Worm (Caenorhabditis elegans): Measurements from ENCODE around the gene unc-80.

The unc-80 gene

DNA sequence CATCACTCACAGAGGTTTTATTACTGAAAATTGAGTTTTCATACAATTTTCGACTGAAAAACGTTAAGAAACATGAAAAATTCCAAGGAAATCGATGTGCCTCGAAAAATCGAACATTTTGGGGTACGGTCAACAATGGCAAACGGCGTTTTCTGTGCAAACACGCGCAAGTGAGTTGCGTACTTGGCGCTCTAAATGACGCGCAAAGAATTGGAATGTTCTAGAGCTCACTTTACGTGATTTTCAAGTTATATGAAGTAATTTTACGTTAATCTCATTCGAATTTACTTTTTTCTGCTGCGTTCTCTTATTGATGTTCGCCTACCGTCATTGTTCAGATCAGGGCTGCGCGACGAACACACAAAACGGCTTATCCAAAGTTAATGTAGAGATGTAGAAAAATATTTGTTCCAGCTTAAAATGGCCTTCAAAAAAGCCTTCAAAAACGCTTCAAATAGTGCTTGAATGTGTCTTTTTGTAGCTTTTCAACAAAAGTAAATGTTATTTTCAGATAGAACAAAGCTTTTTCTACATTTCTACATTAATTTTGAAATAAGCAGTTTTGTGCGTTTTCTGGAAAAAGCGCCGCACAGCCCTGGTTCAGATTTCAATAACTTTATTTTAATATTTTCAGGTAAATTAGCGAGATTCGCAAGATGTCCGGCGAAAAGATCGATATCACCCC is 33.7 kb upstream of the unc-80 start, which contains the start of the genes F31D4.2 and fkb-6 (continued):
- peak; percentile 64 for TF ChIP-seq F13H6.1 (tag; optimal IDR thresholded peaks at IDR 0.05)
- no peak for TF ChIP-seq ztf-1 (GFP tag; conservative IDR thresholded peaks at IDR 0.05)

DNA sequence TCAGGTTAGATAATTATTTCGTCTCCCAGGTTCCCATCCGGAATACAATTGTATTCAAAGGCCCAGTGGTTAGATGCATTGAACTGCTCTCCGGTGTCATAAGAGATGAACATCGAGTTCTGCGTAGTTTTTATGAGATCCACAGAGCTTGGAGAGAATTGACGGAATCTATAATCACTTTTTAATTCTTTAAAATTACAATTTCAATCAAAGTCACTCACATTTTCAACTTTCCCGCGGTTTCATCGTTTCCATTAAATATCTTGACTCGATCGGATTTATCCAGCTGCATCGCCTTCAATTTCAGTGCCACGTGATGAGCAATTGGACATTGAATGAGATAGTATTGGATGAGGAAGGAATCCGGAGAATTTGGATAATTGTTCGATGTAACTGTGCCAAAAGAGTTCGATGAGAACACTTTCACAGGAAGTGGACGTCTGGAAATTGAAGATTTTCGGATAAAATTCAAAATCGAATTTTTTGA is 31.6 kb upstream of the unc-80 start:
- TF ChIP-seq ZK546.5 (tag; optimal IDR thresholded peaks at IDR 0.05) (no peak), unc-39 (tag; optimal IDR thresholded peaks at IDR 0.05) (no peak), sem-4 (tag; optimal IDR thresholded peaks at IDR 0.05) (no peak), lin-11 (tag; optimal IDR thresholded peaks at IDR 0.05) (no peak), F13H6.1 (tag; optimal IDR thresholded peaks at IDR 0.05) (peak; percentile 52), ama-1 (optimal IDR thresholded peaks at IDR 0.05) (peak; percentile 86), Y55F3AM.14 (GFP tag; optimal IDR thresholded peaks at IDR 0.05) (no peak), unc-55 (GFP tag; optimal IDR thresholded peaks at IDR 0.05) (no peak), peb-1 (tag; optimal IDR thresholded peaks at IDR 0.05) (no peak), nhr-237 (tag; optimal IDR thresholded peaks at IDR 0.05) (no peak), nhr-129 (tag; optimal IDR thresholded peaks at IDR 0.05) (peak; percentile 14), nhr-77 (tag; optimal IDR thresholded peaks at IDR 0.05) (no peak), unc-62 (GFP tag; optimal IDR thresholded peaks at IDR 0.05) (no peak), lsy-2 (tag; optimal IDR thresholded peaks at IDR 0.05) (peak in 1 of 2 experiments; percentile 22), mdl-1 (tag; optimal IDR thresholded peaks at IDR 0.05) (no peak), elt-3 (tag; optimal IDR thresholded peaks at IDR 0.05) (no peak), sma-3 (GFP tag; optimal IDR thresholded peaks at IDR 0.05) (no peak), snpc-4 (tag; optimal IDR thresholded peaks at IDR 0.05) (no peak), nhr-21 (tag; optimal IDR thresholded peaks at IDR 0.05) (no peak), ceh-82 (tag; optimal IDR thresholded peaks at IDR 0.05) (no peak), ceh-16 (tag; optimal IDR thresholded peaks at IDR 0.05) (no peak), R02D3.7 (tag; optimal IDR thresholded peaks at IDR 0.05) (no peak), mbf-1 (tag; optimal IDR thresholded peaks at IDR 0.05) (no peak), zag-1 (tag; optimal IDR thresholded peaks at IDR 0.05) (no peak), aly-2 (tag; optimal IDR thresholded peaks at IDR 0.05) (no peak), gmeb-1 (tag; optimal IDR thresholded peaks at IDR 0.05) (no peak), egl-27 (tag; optimal IDR thresholded peaks at IDR 0.05) (no peak), nhr-23 (tag; optimal IDR thresholded peaks at IDR 0.05) (no peak), C34F6.9 (tag; optimal IDR thresholded peaks at IDR 0.05) (peak; percentile 35), nhr-25 (tag; optimal IDR thresholded peaks at IDR 0.05) (no peak), lin-13 (GFP tag; optimal IDR thresholded peaks at IDR 0.05) (peak; percentile 2), mab-5 (tag; optimal IDR thresholded peaks at IDR 0.05) (no peak), ztf-4 (tag; optimal IDR thresholded peaks at IDR 0.05) (no peak)

- TF ChIP-seq unc-62 (GFP tag; optimal IDR thresholded peaks at IDR 0.05) (no peak), elt-1 (tag; optimal IDR thresholded peaks at IDR 0.05) (no peak), sma-9 (GFP tag; optimal IDR thresholded peaks at IDR 0.05) (no peak), sma-9 (tag; optimal IDR thresholded peaks at IDR 0.05) (no peak), ztf-1 (GFP tag; conservative IDR thresholded peaks at IDR 0.05) (no peak), crh-2 (tag; optimal IDR thresholded peaks at IDR 0.05) (no peak), sem-4 (tag; optimal IDR thresholded peaks at IDR 0.05) (no peak), aly-2 (tag; optimal IDR thresholded peaks at IDR 0.05) (no peak), unc-39 (tag; optimal IDR thresholded peaks at IDR 0.05) (no peak), Y55F3AM.14 (GFP tag; optimal IDR thresholded peaks at IDR 0.05) (no peak), F13H6.1 (tag; optimal IDR thresholded peaks at IDR 0.05) (no peak), nhr-12 (tag; optimal IDR thresholded peaks at IDR 0.05) (no peak), fos-1 (tag; optimal IDR thresholded peaks at IDR 0.05) (no peak), nhr-11 (tag; optimal IDR thresholded peaks at IDR 0.05) (no peak), nhr-6 (tag; optimal IDR thresholded peaks at IDR 0.05) (no peak), blmp-1 (tag; optimal IDR thresholded peaks at IDR 0.05; ENCODE audit: insufficient read depth) (no peak)
These were observed 28.8 kb upstream of the unc-80 start, which contains the start of gene clec-264 for ce11 chrV:20850580-20850979. clec-264 (minus strand) TSS chrV:20850701.
